Worm (Caenorhabditis elegans): ENCODE data around the gene H13N06.7.

DNA sequence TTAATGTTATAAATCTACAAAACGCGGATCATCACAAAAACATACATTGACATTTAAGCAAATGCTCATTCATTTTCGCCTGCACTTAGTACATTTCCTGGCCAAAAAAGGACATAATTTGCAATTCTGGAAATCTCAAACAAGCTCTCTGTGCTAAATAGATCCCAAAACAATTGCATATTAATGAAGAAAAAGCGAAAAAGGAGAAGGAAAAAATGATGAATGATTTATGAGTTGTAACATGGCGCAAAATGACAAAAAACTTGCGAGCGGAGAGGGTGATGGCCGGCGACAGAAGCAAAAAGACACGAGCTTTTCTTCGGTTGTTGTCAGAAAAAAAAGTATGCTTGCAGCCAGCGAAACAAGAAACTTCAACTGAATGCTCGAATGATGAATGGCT, 52.0 kb downstream of the H13N06.7 start:
- TF ChIP-seq ets-7 (tag; optimal IDR thresholded peaks at IDR 0.05) = no peak
- no peak for TF ChIP-seq ceh-36 (tag; optimal IDR thresholded peaks at IDR 0.05)

Data from whole organism, early embryonic.